Worm (Caenorhabditis elegans) whole organism, L4/young adult: ENCODE measurements around the gene sri-33.

Experiments used
- W03F9.2 ChIP-seq: fragments of 150-350 bp; optimal IDR thresholded peaks from 2 replicates; lab custom pipeline; 2014; ENCODE audit warnings: missing biosample characterization, missing genetic modification characterization
- dao-5 ChIP-seq: sonication (generic microtip); optimal IDR thresholded peaks from 2 replicates; lab custom pipeline; 2016; ENCODE audit warnings: missing genotype, missing genetic modification characterization, moderate library complexity, missing compliant biosample characterization
- him-1 ChIP-seq: sonication (generic microtip); optimal IDR thresholded peaks from 2 replicates; lab custom pipeline; 2016; ENCODE audit warnings: missing genotype, missing genetic modification reagents, missing genetic modification characterization, missing compliant biosample characterization

DNA sequence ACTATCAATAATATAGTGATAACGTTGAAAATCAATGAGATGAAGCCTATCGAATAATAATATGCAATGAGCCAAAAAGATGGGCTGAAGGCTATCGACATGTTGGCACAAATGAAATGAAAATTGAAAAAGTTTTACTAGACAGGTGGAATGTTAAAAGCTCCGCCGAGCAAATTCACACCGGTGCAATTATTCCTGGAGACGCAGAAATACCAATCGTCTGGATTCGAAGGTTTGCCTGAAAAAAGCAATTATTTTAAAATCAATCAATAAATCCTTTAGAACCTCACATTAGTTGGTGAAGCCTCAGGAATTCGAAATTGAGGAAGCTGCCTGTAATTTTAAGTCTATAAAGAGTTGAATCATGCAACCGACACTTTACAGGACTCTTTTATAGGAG is 2.3 kb downstream of the sri-33 start, which contains the start of gene sri-32:
- TF ChIP-seq W03F9.2 (tag; lab: Kevin White, UChicago) (no peak), him-1 (no peak), dao-5 (tag; lab: Kevin White, UChicago) (no peak)
